Worm (Caenorhabditis elegans): ENCODE measurements around the gene F38A1.11.

- TF ChIP-seq F13C5.2 (tag; optimal IDR thresholded peaks at IDR 0.05) (no peak), B0310.2 (tag; optimal IDR thresholded peaks at IDR 0.05) (no peak), flt-1 (GFP tag; IDR thresholded peaks at IDR 0.05) (no peak), hmbx-1 (tag; optimal IDR thresholded peaks at IDR 0.05) (no peak), ceh-13 (GFP tag; optimal IDR thresholded peaks at IDR 0.05) (no peak), tra-4 (tag; optimal IDR thresholded peaks at IDR 0.05) (no peak), tbx-11 (GFP tag; IDR thresholded peaks at IDR 0.05) (no peak), ama-1 (optimal IDR thresholded peaks at IDR 0.05) (no peak), tbx-37 (GFP tag; conservative IDR thresholded peaks at IDR 0.05) (no peak), sea-1 (GFP tag; conservative IDR thresholded peaks at IDR 0.05) (no peak)
Measured at ce11 chrIV:1266138-1266537, 19.0 kb downstream of the F38A1.11 start.

Data from whole organism, early embryonic.